Worm (Caenorhabditis elegans): ENCODE data around the gene msrp-7.

DNA sequence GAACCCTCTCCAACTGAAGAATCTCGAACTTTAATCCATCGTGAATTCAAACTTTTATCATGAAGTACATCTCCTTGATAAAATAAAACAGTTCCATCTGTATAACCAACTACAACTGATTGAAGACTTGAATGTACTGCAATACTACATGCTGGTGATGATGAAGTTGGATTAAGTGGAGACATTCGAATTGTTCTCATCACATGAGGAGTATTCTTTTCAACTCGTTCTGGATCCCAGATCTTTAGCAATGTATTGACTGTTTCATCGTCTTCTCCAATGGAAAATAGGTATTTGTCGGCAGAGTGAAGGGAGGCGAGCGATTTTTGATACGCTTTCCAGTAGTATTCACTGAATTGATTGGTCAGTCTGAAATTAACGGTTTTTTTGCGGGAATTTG lies 18.2 kb upstream of the msrp-7 start:
- no peak for TF ChIP-seq unc-130 (GFP tag; optimal IDR thresholded peaks at IDR 0.05)
- no peak for TF ChIP-seq aly-2 (tag; optimal IDR thresholded peaks at IDR 0.05)
- no peak for TF ChIP-seq fos-1 (tag; optimal IDR thresholded peaks at IDR 0.05)
- no peak for TF ChIP-seq pha-4 (GFP tag; IDR thresholded peaks at IDR 0.05)
- TF ChIP-seq pha-4 (tag; optimal IDR thresholded peaks at IDR 0.05) = no peak
- no peak for TF ChIP-seq hmg-1.1 (GFP tag; IDR thresholded peaks at IDR 0.05)

Measured in whole organism, L4 larva.